Fruit fly (Drosophila melanogaster) whole organism, wandering third instar larva: ENCODE measurements around the gene CG14543.

Source experiments
- Abd-B ChIP-seq: fragments of >200 bp; optimal IDR thresholded peaks from 2 replicates; lab custom pipeline; 2017; ENCODE audit warnings: missing biosample characterization, missing genetic modification characterization
- CG32264 ChIP-seq: fragments of 200-800 bp; sonication (Bioruptor generic); optimal IDR thresholded peaks from 2 replicates; lab custom pipeline; 2016; ENCODE audit warnings: missing biosample characterization, missing genetic modification characterization
- CG9705 ChIP-seq: fragments of 200-800 bp; sonication (Bioruptor generic); optimal IDR thresholded peaks from 2 replicates; lab custom pipeline; 2018; ENCODE audit warnings: missing biosample characterization, mild to moderate bottlenecking, missing genetic modification characterization
- CrebA ChIP-seq: fragments of 200-800 bp; sonication (Bioruptor generic); optimal IDR thresholded peaks from 2 replicates; lab custom pipeline; 2016; ENCODE audit warnings: missing biosample characterization, mild to moderate bottlenecking, missing genetic modification characterization, borderline replicate concordance
- Dfd ChIP-seq: fragments of >200 bp; optimal IDR thresholded peaks from 2 replicates; lab custom pipeline; 2017; ENCODE audit warnings: missing biosample characterization, missing genetic modification characterization
- Dif ChIP-seq: fragments of 200-275, 200-300 bp; sonication (Bioruptor generic); optimal IDR thresholded peaks from 2 replicates; lab custom pipeline; 2018; ENCODE audit warnings: missing biosample characterization, missing genetic modification characterization; ENCODE audit not compliant: partially characterized antibody
- GATAd ChIP-seq: sonication (Bioruptor generic); optimal IDR thresholded peaks from 2 replicates; lab custom pipeline; 2016; ENCODE audit warnings: missing biosample characterization, missing genetic modification characterization
- HLH106 ChIP-seq: fragments of 200-800 bp; optimal IDR thresholded peaks from 3 replicates; lab custom pipeline; 2019; ENCODE audit warnings: missing biosample characterization, mild to moderate bottlenecking, missing genetic modification characterization, moderate library complexity
- Hnf4 ChIP-seq: fragments of 200-800 bp; sonication (Bioruptor generic); optimal IDR thresholded peaks from 2 replicates; lab custom pipeline; 2016; ENCODE audit warnings: missing biosample characterization, mild to moderate bottlenecking, missing genetic modification characterization
- Hr78 ChIP-seq: fragments of >200 bp; optimal IDR thresholded peaks from 2 replicates; lab custom pipeline; 2017; ENCODE audit warnings: missing biosample characterization, missing genetic modification characterization
- Hr83 ChIP-seq: fragments of 200-300 bp; sonication (Bioruptor generic); optimal IDR thresholded peaks from 2 replicates; lab custom pipeline; 2016; ENCODE audit warnings: missing biosample characterization, mild to moderate bottlenecking, missing genetic modification characterization, moderate library complexity; ENCODE audit not compliant: poor library complexity, severe bottlenecking
- Jra ChIP-seq: sonication (Bioruptor generic); optimal IDR thresholded peaks from 2 replicates; lab custom pipeline; 2016; ENCODE audit warnings: missing biosample characterization, missing genetic modification characterization
- Mio ChIP-seq: sonication (Bioruptor generic); optimal IDR thresholded peaks from 2 replicates; lab custom pipeline; 2016; ENCODE audit warnings: missing biosample characterization, missing genetic modification characterization
- Myc ChIP-seq: fragments of >200 bp; optimal IDR thresholded peaks from 2 replicates; lab custom pipeline; 2017
- N ChIP-seq: fragments of >200 bp; optimal IDR thresholded peaks from 2 replicates; lab custom pipeline; 2018; ENCODE audit warnings: missing biosample characterization, missing external identifiers, missing genetic modification characterization
- OdsH ChIP-seq: fragments of 200-800 bp; sonication (Bioruptor generic); optimal IDR thresholded peaks from 2 replicates; lab custom pipeline; 2016; ENCODE audit warnings: missing biosample characterization, mild to moderate bottlenecking, missing genetic modification characterization
- Rel ChIP-seq, 2 experiments: fragments of 200-800 bp; sonication (Bioruptor generic) in 1 of 2; optimal IDR thresholded peaks; 2 replicates in 1 of 2; 3 replicates in 1 of 2; lab custom pipeline; 2016 to 2019; ENCODE audit warnings: mild to moderate bottlenecking in 2 of 2, missing biosample characterization in 2 of 2, missing genetic modification characterization in 2 of 2, moderate library complexity in 1 of 2
- Sp1 ChIP-seq: fragments of 200-800 bp; sonication (Bioruptor generic); optimal IDR thresholded peaks from 3 replicates; lab custom pipeline; 2019; ENCODE audit warnings: missing biosample characterization, mild to moderate bottlenecking, missing genetic modification characterization, moderate library complexity
- Vsx2 ChIP-seq: fragments of 200-300, 225-300 bp; sonication (Bioruptor generic); optimal IDR thresholded peaks from 2 replicates; lab custom pipeline; 2018; ENCODE audit warnings: missing biosample characterization, missing genetic modification characterization; ENCODE audit not compliant: partially characterized antibody
- br ChIP-seq: fragments of 200-800 bp; sonication (Bioruptor generic); optimal IDR thresholded peaks from 2 replicates; lab custom pipeline; 2016; ENCODE audit warnings: missing biosample characterization, missing genetic modification characterization
- brk ChIP-seq: fragments of 200-800 bp; sonication (Bioruptor generic); optimal IDR thresholded peaks from 2 replicates; lab custom pipeline; 2016; ENCODE audit warnings: missing biosample characterization, mild to moderate bottlenecking, missing genetic modification characterization
- dl ChIP-seq, 2 experiments: fragments of 175-275, 200-275 bp in 1 of 2; fragments of 200-275 bp in 1 of 2; sonication (Bioruptor generic); optimal IDR thresholded peaks; lab custom pipeline; 2018; ENCODE audit warnings: mild to moderate bottlenecking in 2 of 2, missing biosample characterization in 2 of 2, missing genetic modification characterization in 2 of 2, moderate library complexity in 2 of 2; ENCODE audit not compliant: partially characterized antibody in 2 of 2, insufficient read depth in 1 of 2
- dmrt93B ChIP-seq: fragments of 200-800 bp; sonication (Bioruptor generic); optimal IDR thresholded peaks from 2 replicates; lab custom pipeline; 2018; ENCODE audit warnings: missing biosample characterization, mild to moderate bottlenecking, missing genetic modification characterization
- dsf ChIP-seq: sonication (Bioruptor generic); optimal IDR thresholded peaks from 2 replicates; lab custom pipeline; 2016; ENCODE audit warnings: missing biosample characterization, missing genetic modification characterization, borderline replicate concordance
- ey ChIP-seq: fragments of 200-800 bp; sonication (Bioruptor generic); optimal IDR thresholded peaks from 2 replicates; lab custom pipeline; 2016; ENCODE audit warnings: missing biosample characterization, missing genetic modification characterization
- foxo ChIP-seq, 2 experiments: fragments of 200-800 bp; sonication (Bioruptor generic); optimal IDR thresholded peaks; 2 replicates in 1 of 2; 3 replicates in 1 of 2; lab custom pipeline; 2016 to 2017; ENCODE audit warnings: missing biosample characterization in 2 of 2, missing genetic modification characterization in 2 of 2
- fru ChIP-seq: fragments of 200-800 bp; sonication (Bioruptor generic); optimal IDR thresholded peaks from 3 replicates; lab custom pipeline; 2016; ENCODE audit warnings: missing biosample characterization, mild to moderate bottlenecking, missing genetic modification characterization
- h ChIP-seq: fragments of 200-800 bp; sonication (Bioruptor generic); optimal IDR thresholded peaks from 3 replicates; lab custom pipeline; 2016; ENCODE audit warnings: missing biosample characterization, mild to moderate bottlenecking, missing genetic modification characterization
- jim ChIP-seq: fragments of 175-275, 200-325 bp; sonication (Bioruptor generic); optimal IDR thresholded peaks from 2 replicates; lab custom pipeline; 2016; ENCODE audit warnings: missing biosample characterization, mild to moderate bottlenecking, missing genetic modification characterization
- lola ChIP-seq: fragments of >200 bp; optimal IDR thresholded peaks from 2 replicates; lab custom pipeline; 2017; ENCODE audit warnings: missing biosample characterization, missing genetic modification characterization
- pan ChIP-seq: fragments of >200 bp; optimal IDR thresholded peaks from 2 replicates; lab custom pipeline; 2017
- psq ChIP-seq: fragments of 200-800 bp; sonication (Bioruptor generic); optimal IDR thresholded peaks from 3 replicates; lab custom pipeline; 2017; ENCODE audit warnings: missing biosample characterization, mild to moderate bottlenecking, missing genetic modification characterization, moderate library complexity
- rgr ChIP-seq: fragments of 200-800 bp; sonication (Bioruptor generic); optimal IDR thresholded peaks from 3 replicates; lab custom pipeline; 2016; ENCODE audit warnings: missing biosample characterization, mild to moderate bottlenecking, missing genetic modification characterization
- sage ChIP-seq: fragments of 200-800 bp; sonication (Bioruptor generic); optimal IDR thresholded peaks from 2 replicates; lab custom pipeline; 2016; ENCODE audit warnings: missing biosample characterization, mild to moderate bottlenecking, missing genetic modification characterization
- sv ChIP-seq: fragments of 200-800 bp; sonication (Bioruptor generic); optimal IDR thresholded peaks from 3 replicates; lab custom pipeline; 2016; ENCODE audit warnings: missing biosample characterization, missing genetic modification characterization
- tai ChIP-seq: sonication (Bioruptor generic); optimal IDR thresholded peaks from 2 replicates; lab custom pipeline; 2016; ENCODE audit warnings: missing biosample characterization, missing genetic modification characterization
- usp ChIP-seq: fragments of >200 bp; optimal IDR thresholded peaks from 2 replicates; lab custom pipeline; 2017; ENCODE audit warnings: missing biosample characterization, missing genetic modification characterization
- woc ChIP-seq: sonication (Bioruptor generic); optimal IDR thresholded peaks from 2 replicates; lab custom pipeline; 2016; ENCODE audit warnings: missing biosample characterization, mild to moderate bottlenecking, missing genetic modification characterization

Gene CG14543

dm6 chr3R:26072477-26072876, 16.0 kb downstream of the CG14543 start (continued):
- TF ChIP-seq Dif (GFP tag; lab: Kevin White, UChicago) (no peak), Sp1 (peak; percentile 60), tai (GFP tag; lab: Kevin White, UChicago) (no peak), GATAd (GFP tag; lab: Kevin White, UChicago) (no peak)

- TF ChIP-seq dl (GFP tag; optimal IDR thresholded peaks at IDR 0.05; lab: Kevin White, UChicago; ENCODE audit: insufficient read depth in 1 of 2, partially characterized antibody in 2 of 2) (no peak), br (GFP tag; lab: Kevin White, UChicago) (peak; percentile 2), foxo (GFP tag; optimal IDR thresholded peaks at IDR 0.05; lab: Kevin White, UChicago) (peak in 1 of 2 experiments; percentile 42), CrebA (no peak), tai (GFP tag; lab: Kevin White, UChicago) (no peak), N (no peak), Jra (GFP tag; lab: Kevin White, UChicago) (no peak), ey (peak; percentile 8), Hr83 (no peak), HLH106 (tag; lab: Kevin White, UChicago) (peak; percentile 35), h (peak; percentile 43), OdsH (peak; percentile 27), dmrt93B (GFP tag; lab: Kevin White, UChicago) (no peak), rgr (GFP tag; lab: Kevin White, UChicago) (peak; percentile 5), Rel (GFP tag; optimal IDR thresholded peaks at IDR 0.05; lab: Kevin White, UChicago) (no peak), Rel (tag; optimal IDR thresholded peaks at IDR 0.05; lab: Kevin White, UChicago) (no peak), lola (GFP tag; lab: Kevin White, UChicago) (no peak), psq (GFP tag; lab: Kevin White, UChicago) (peak; percentile 4), fru (GFP tag; lab: Kevin White, UChicago) (peak; percentile 46)
These were observed 18.8 kb downstream of the CG14543 start for dm6 chr3R:26075252-26075651.

dm6 chr3R:26081380-26081991, 25.1 kb downstream of the CG14543 start:
- peak; percentile 79 for TF ChIP-seq h
- peak; percentile 8 for TF ChIP-seq CG9705 (GFP tag; lab: Kevin White, UChicago)
- TF ChIP-seq sage (GFP tag; lab: Kevin White, UChicago): peak; percentile 33
- peak; percentile 3 for TF ChIP-seq Rel (GFP tag; optimal IDR thresholded peaks at IDR 0.05; lab: Kevin White, UChicago)
- TF ChIP-seq Rel (tag; optimal IDR thresholded peaks at IDR 0.05; lab: Kevin White, UChicago): no peak
- no peak for TF ChIP-seq usp (GFP tag; lab: Kevin White, UChicago)
- peak; percentile 69 for TF ChIP-seq fru (GFP tag; lab: Kevin White, UChicago)
- peak; percentile 75 for TF ChIP-seq Sp1
- no peak for TF ChIP-seq CrebA
- no peak for TF ChIP-seq sv (GFP tag; lab: Kevin White, UChicago)
- TF ChIP-seq HLH106 (tag; lab: Kevin White, UChicago): peak; percentile 76
- peak; percentile 64 for TF ChIP-seq rgr (GFP tag; lab: Kevin White, UChicago)
- TF ChIP-seq ey: peak; percentile 47
- no peak for TF ChIP-seq Dif (GFP tag; lab: Kevin White, UChicago)
- peak; percentile 60 for TF ChIP-seq OdsH
- no peak for TF ChIP-seq tai (GFP tag; lab: Kevin White, UChicago)
- no peak for TF ChIP-seq CG32264 (GFP tag; lab: Kevin White, UChicago)
- no peak for TF ChIP-seq Vsx2 (GFP tag; lab: Kevin White, UChicago)
- TF ChIP-seq pan (lab: Kevin White, UChicago): no peak
- TF ChIP-seq psq (GFP tag; lab: Kevin White, UChicago): peak; percentile 54
- TF ChIP-seq Hr83: no peak
- no peak for TF ChIP-seq dl (GFP tag; optimal IDR thresholded peaks at IDR 0.05; lab: Kevin White, UChicago; ENCODE audit: insufficient read depth in 1 of 2, partially characterized antibody in 2 of 2)
- TF ChIP-seq Abd-B (GFP tag; lab: Kevin White, UChicago): no peak
- TF ChIP-seq N: no peak
- TF ChIP-seq brk (GFP tag; lab: Kevin White, UChicago): peak; percentile 61
- peak; percentile 40 for TF ChIP-seq Hnf4 (GFP tag; lab: Kevin White, UChicago)
- no peak for TF ChIP-seq lola (GFP tag; lab: Kevin White, UChicago)
- TF ChIP-seq jim (GFP tag; lab: Kevin White, UChicago): no peak
- peak; percentile 43 for TF ChIP-seq dmrt93B (GFP tag; lab: Kevin White, UChicago)
- peak; percentile 8 for TF ChIP-seq woc (GFP tag; lab: Kevin White, UChicago)
- TF ChIP-seq Mio (GFP tag; lab: Kevin White, UChicago): no peak
- TF ChIP-seq Myc (lab: Kevin White, UChicago): no peak
- peak; percentile 29 for TF ChIP-seq Jra (GFP tag; lab: Kevin White, UChicago)
- no peak for TF ChIP-seq Hr78
- TF ChIP-seq foxo (GFP tag; optimal IDR thresholded peaks at IDR 0.05; lab: Kevin White, UChicago): peak in 1 of 2 experiments; percentile 78
- TF ChIP-seq Dfd (GFP tag; lab: Kevin White, UChicago): no peak
- TF ChIP-seq GATAd (GFP tag; lab: Kevin White, UChicago): no peak
- no peak for TF ChIP-seq dsf (GFP tag; lab: Kevin White, UChicago)
- peak; percentile 62 for TF ChIP-seq br (GFP tag; lab: Kevin White, UChicago)
